Worm (Caenorhabditis elegans) whole organism, L2 larva: ENCODE data around the gene nspe-8.

Source experiments
- aly-2 ChIP-seq: fragments of 150-350 bp; optimal IDR thresholded peaks from 2 replicates; lab custom pipeline; 2014; ENCODE audit warnings: missing biosample characterization, missing genetic modification characterization
- ama-1 ChIP-seq: fragments of 150-350 bp; optimal IDR thresholded peaks from 2 replicates; lab custom pipeline; 2018; ENCODE audit warnings: inconsistent platforms
- ceh-16 ChIP-seq: fragments of 150-350 bp; optimal IDR thresholded peaks from 2 replicates; lab custom pipeline; 2014; ENCODE audit warnings: missing biosample characterization, missing genetic modification characterization
- elt-3 ChIP-seq: sonication (generic microtip); optimal IDR thresholded peaks from 2 replicates; lab custom pipeline; 2017; ENCODE audit warnings: missing biosample characterization, missing genetic modification characterization
- nhr-12 ChIP-seq: fragments of 150-350 bp; optimal IDR thresholded peaks from 2 replicates; lab custom pipeline; 2014; ENCODE audit warnings: missing biosample characterization, missing genetic modification characterization
- nhr-21 ChIP-seq: fragments of 150-350 bp; optimal IDR thresholded peaks from 2 replicates; lab custom pipeline; 2014; ENCODE audit warnings: missing biosample characterization, missing genetic modification characterization
- snpc-4 ChIP-seq: fragments of 150-350 bp; optimal IDR thresholded peaks from 2 replicates; lab custom pipeline; 2014; ENCODE audit warnings: missing biosample characterization, missing genetic modification characterization

DNA sequence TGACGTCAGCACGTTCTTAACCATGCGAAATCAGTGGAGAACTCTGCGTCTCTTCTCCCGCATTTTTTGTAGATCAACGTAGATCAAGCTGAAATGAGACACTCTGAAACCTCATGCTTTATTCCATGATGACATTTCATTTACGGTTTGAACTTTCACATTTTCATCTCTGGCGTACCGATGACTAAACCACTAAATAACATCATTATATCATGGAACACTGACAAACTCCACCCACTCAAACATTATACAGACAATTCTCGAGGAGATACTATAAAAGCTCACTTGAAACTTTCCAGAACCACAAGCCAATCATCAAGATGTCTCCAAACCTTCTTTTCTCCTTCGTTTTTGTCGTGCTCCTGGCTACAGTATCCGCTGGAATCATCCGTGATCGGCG lies 5.1 kb upstream of the nspe-8 start, which contains the start of gene nspe-7:
- TF ChIP-seq snpc-4 (no peak), elt-3 (no peak), ceh-16 (tag; lab: Kevin White, UChicago) (no peak), nhr-21 (tag; lab: Kevin White, UChicago) (no peak), aly-2 (tag; lab: Kevin White, UChicago) (no peak), ama-1 (lab: Kevin White, UChicago) (no peak), nhr-12 (tag; lab: Kevin White, UChicago) (no peak)
